Worm (Caenorhabditis elegans) whole organism, L1 larva: ENCODE results near the gene nspd-2.

Experiments
- ama-1 ChIP-seq: fragments of 150-350 bp; optimal IDR thresholded peaks from 2 replicates; lab custom pipeline; 2014
- ceh-82 ChIP-seq, 3 experiments: fragments of 150-350 bp in 1 of 3; sonication (generic microtip) in 2 of 3; optimal IDR thresholded peaks; 2 replicates each; lab custom pipeline; 2014 to 2017; ENCODE audit warnings: missing biosample characterization in 3 of 3, missing genetic modification characterization in 3 of 3
- fkh-10 ChIP-seq: sonication (generic microtip); optimal IDR thresholded peaks from 2 replicates; lab custom pipeline; 2017; ENCODE audit warnings: missing biosample characterization, missing genetic modification reagents, missing genetic modification characterization
- lin-15B ChIP-seq: fragments of 150-350 bp; sonication (generic microtip); optimal IDR thresholded peaks from 3 replicates; lab custom pipeline; 2014; ENCODE audit warnings: missing biosample characterization, missing genetic modification characterization
- nhr-11 ChIP-seq: fragments of 150-350 bp; optimal IDR thresholded peaks from 2 replicates; lab custom pipeline; 2014; ENCODE audit warnings: missing biosample characterization, missing genetic modification characterization
- nhr-28 ChIP-seq: fragments of 150-350 bp; optimal IDR thresholded peaks from 2 replicates; lab custom pipeline; 2014; ENCODE audit warnings: missing biosample characterization, missing genetic modification characterization
- rnt-1 ChIP-seq: sonication (generic microtip); optimal IDR thresholded peaks from 2 replicates; lab custom pipeline; 2016; ENCODE audit warnings: mild to moderate bottlenecking, missing genetic modification characterization, moderate library complexity, missing compliant biosample characterization
- snpc-4 ChIP-seq: fragments of 150-350 bp; optimal IDR thresholded peaks from 2 replicates; lab custom pipeline; 2014; ENCODE audit warnings: missing biosample characterization, missing genetic modification characterization
- snu-23 ChIP-seq: sonication (generic microtip); optimal IDR thresholded peaks from 2 replicates; lab custom pipeline; 2016; ENCODE audit warnings: missing genetic modification characterization, missing compliant biosample characterization
- tbx-2 ChIP-seq: sonication (generic microtip); optimal IDR thresholded peaks from 2 replicates; lab custom pipeline; 2016; ENCODE audit warnings: missing genetic modification characterization, missing compliant biosample characterization
- unc-130 ChIP-seq: fragments of 150-350 bp; optimal IDR thresholded peaks from 2 replicates; lab custom pipeline; 2017; ENCODE audit warnings: missing biosample characterization, missing genetic modification characterization, inconsistent platforms
- unc-62 ChIP-seq: fragments of 150-350 bp; optimal IDR thresholded peaks from 2 replicates; lab custom pipeline; 2014; ENCODE audit warnings: missing biosample characterization, missing genetic modification reagents, missing genetic modification characterization

DNA sequence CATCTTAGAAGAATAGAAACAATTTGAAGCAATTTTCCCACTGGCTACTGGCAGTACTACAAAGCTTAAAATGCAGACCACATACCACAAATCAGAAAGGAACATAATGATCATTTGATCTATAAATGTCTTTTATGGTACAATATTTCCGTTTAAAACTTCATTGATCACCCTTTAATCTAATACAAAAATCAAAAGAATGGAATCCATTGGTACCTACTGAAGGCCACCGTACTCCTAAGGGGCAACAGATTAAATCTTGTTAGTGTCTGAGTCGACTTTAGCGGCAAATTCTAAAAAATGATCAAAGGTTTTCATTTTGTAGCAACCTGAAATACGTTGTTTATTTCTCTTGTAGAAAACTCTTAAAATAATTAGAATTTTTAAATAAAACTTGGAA, 28.4 kb downstream of the nspd-2 start:
- TF ChIP-seq rnt-1 (tag; lab: Kevin White, UChicago): no peak
- no peak for TF ChIP-seq nhr-11 (tag; lab: Kevin White, UChicago)
- no peak for TF ChIP-seq snpc-4 (tag; lab: Kevin White, UChicago)
- no peak for TF ChIP-seq lin-15B
- no peak for TF ChIP-seq fkh-10 (GFP tag; lab: Kevin White, UChicago)
- TF ChIP-seq unc-130 (tag; lab: Kevin White, UChicago): no peak
- TF ChIP-seq unc-62 (GFP tag; lab: Kevin White, UChicago): no peak
- no peak for TF ChIP-seq snu-23 (GFP tag; lab: Kevin White, UChicago)
- TF ChIP-seq ceh-82 (tag; optimal IDR thresholded peaks at IDR 0.05; lab: Kevin White, UChicago): no peak
- no peak for TF ChIP-seq nhr-28 (tag; lab: Kevin White, UChicago)
- no peak for TF ChIP-seq ama-1 (lab: Kevin White, UChicago)
- TF ChIP-seq tbx-2 (tag; lab: Kevin White, UChicago): no peak
